Worm (Caenorhabditis elegans): ENCODE data around the gene T05B9.1.

T05B9.1 gene

DNA sequence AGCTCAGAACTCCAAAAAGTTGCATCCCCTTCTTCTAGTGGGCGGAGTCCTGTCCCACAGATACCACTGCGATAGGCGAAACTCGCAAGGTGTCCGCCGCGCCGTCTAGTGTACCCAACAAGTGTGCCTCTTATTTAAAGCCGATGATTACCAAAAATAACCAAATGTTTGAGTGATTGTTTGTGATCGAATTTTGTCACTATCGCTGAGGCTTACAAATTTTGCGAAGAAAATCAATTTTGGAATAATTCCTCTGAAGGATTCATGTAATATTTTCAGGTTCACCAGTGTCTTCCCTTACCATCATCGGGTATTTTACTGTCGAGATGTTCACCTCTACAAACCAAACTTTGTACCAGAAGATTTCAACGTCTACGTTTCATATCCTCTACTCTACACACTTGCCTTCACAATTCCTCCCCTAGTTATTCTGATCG lies 36.9 kb downstream of the T05B9.1 start (continued):
- TF ChIP-seq pax-3 (tag; optimal IDR thresholded peaks at IDR 0.05) (peak; percentile 20), blmp-1 (tag; optimal IDR thresholded peaks at IDR 0.05) (no peak), ceh-8 (GFP tag; optimal IDR thresholded peaks at IDR 0.05) (no peak), nhr-12 (tag; optimal IDR thresholded peaks at IDR 0.05) (no peak), alr-1 (tag; optimal IDR thresholded peaks at IDR 0.05; ENCODE audit: borderline replicate concordance) (no peak), snpc-4 (tag; optimal IDR thresholded peaks at IDR 0.05) (peak; percentile 99), fos-1 (tag; optimal IDR thresholded peaks at IDR 0.05) (peak; percentile 85), zag-1 (tag; optimal IDR thresholded peaks at IDR 0.05) (no peak), mab-9 (GFP tag; IDR thresholded peaks at IDR 0.05) (no peak), nhr-19 (GFP tag; conservative IDR thresholded peaks at IDR 0.05) (peak; percentile 88), lin-35 (GFP tag; optimal IDR thresholded peaks at IDR 0.05) (peak; percentile 47 to 73), tlp-1 (tag; optimal IDR thresholded peaks at IDR 0.05) (no peak), lin-15B (tag; optimal IDR thresholded peaks at IDR 0.05) (peak; percentile 36), sox-4 (tag; optimal IDR thresholded peaks at IDR 0.05) (no peak), lin-39 (tag; optimal IDR thresholded peaks at IDR 0.05) (peak; percentile 49), ceh-90 (tag; optimal IDR thresholded peaks at IDR 0.05) (no peak), elt-3 (tag; optimal IDR thresholded peaks at IDR 0.05) (peak in 4 of 6 experiments; percentile 9 to 82 (median 46)), nhr-28 (tag; optimal IDR thresholded peaks at IDR 0.05) (no peak), elt-2 (tag; optimal IDR thresholded peaks at IDR 0.05) (peak; percentile 76), ama-1 (optimal IDR thresholded peaks at IDR 0.05) (peak; percentile 96), nhr-84 (tag; optimal IDR thresholded peaks at IDR 0.05) (no peak), mep-1 (tag; optimal IDR thresholded peaks at IDR 0.05) (peak; percentile 27), lsy-2 (tag; optimal IDR thresholded peaks at IDR 0.05) (peak in 1 of 2 experiments; percentile 74), zip-4 (GFP tag; optimal IDR thresholded peaks at IDR 0.05) (peak; percentile 45), unc-98 (GFP tag; IDR thresholded peaks at IDR 0.05) (no peak), sptf-1 (tag; optimal IDR thresholded peaks at IDR 0.05) (no peak), ztf-11 (tag; optimal IDR thresholded peaks at IDR 0.05) (no peak), jun-1 (tag; optimal IDR thresholded peaks at IDR 0.05) (peak; percentile 40), ces-1 (GFP tag; optimal IDR thresholded peaks at IDR 0.05) (no peak), swsn-7 (tag; optimal IDR thresholded peaks at IDR 0.05) (peak; percentile 77), aha-1 (tag; optimal IDR thresholded peaks at IDR 0.05) (peak; percentile 11), ztf-4 (tag; optimal IDR thresholded peaks at IDR 0.05) (peak; percentile 16), pqm-1 (tag; optimal IDR thresholded peaks at IDR 0.05) (no peak), nhr-11 (tag; optimal IDR thresholded peaks at IDR 0.05) (peak; percentile 16), ceh-88 (GFP tag; IDR thresholded peaks at IDR 0.05) (0 out of 2 replicates have a peak, but pooled peaks have one; percentile 26), mef-2 (tag; optimal IDR thresholded peaks at IDR 0.05) (no peak), nhr-71 (tag; optimal IDR thresholded peaks at IDR 0.05) (peak; percentile 88), fkh-8 (tag; optimal IDR thresholded peaks at IDR 0.05) (peak; percentile 58), nhr-237 (tag; optimal IDR thresholded peaks at IDR 0.05) (peak; percentile 23), nhr-90 (tag; optimal IDR thresholded peaks at IDR 0.05; ENCODE audit: poor library complexity) (peak; percentile 91), snu-23 (GFP tag; optimal IDR thresholded peaks at IDR 0.05) (peak; percentile 82), isw-1 (GFP tag; IDR thresholded peaks at IDR 0.05) (peak; percentile 31; the same call in 1 of the 2 replicates), fkh-4 (tag; optimal IDR thresholded peaks at IDR 0.05; ENCODE audit: borderline replicate concordance) (no peak), unc-62 (GFP tag; optimal IDR thresholded peaks at IDR 0.05) (no peak), efl-3 (GFP tag; optimal IDR thresholded peaks at IDR 0.05) (no peak), aly-2 (tag; optimal IDR thresholded peaks at IDR 0.05) (peak; percentile 76), skn-1 (tag; optimal IDR thresholded peaks at IDR 0.05) (no peak), hlh-4 (tag; optimal IDR thresholded peaks at IDR 0.05) (no peak), sup-37 (GFP tag; optimal IDR thresholded peaks at IDR 0.05) (no peak), nhr-20 (tag; optimal IDR thresholded peaks at IDR 0.05) (peak; percentile 77), tbx-2 (tag; optimal IDR thresholded peaks at IDR 0.05) (peak; percentile 72), unc-130 (tag; optimal IDR thresholded peaks at IDR 0.05) (peak; percentile 22), unc-86 (tag; optimal IDR thresholded peaks at IDR 0.05) (peak; percentile 50), F16B12.6 (tag; optimal IDR thresholded peaks at IDR 0.05) (no peak), fkh-10 (GFP tag; optimal IDR thresholded peaks at IDR 0.05) (peak; percentile 53)

Measured in whole organism, L1 larva.